Worm (Caenorhabditis elegans): Measurements from ENCODE around the gene ceh-89.
A peak's percentile ranks its signal among the peaks of the same experiment; 100 is the strongest.

ceh-89 gene

ce11 chrX:14115480-14116161, 26.1 kb upstream of the ceh-89 start, which contains the start of gene F28H6.7 (continued):
- TF ChIP-seq nhr-19 (GFP tag; conservative IDR thresholded peaks at IDR 0.05): peak; percentile 34; the same call in 1 of the 2 replicates
- peak in 2 of 3 experiments; percentile 4 to 15 for TF ChIP-seq dpl-1 (GFP tag; optimal IDR thresholded peaks at IDR 0.05)
- no peak for TF ChIP-seq tlp-1 (tag; optimal IDR thresholded peaks at IDR 0.05)
- TF ChIP-seq lin-39 (tag; optimal IDR thresholded peaks at IDR 0.05): no peak
- peak; percentile 13; the same call in 1 of the 2 replicates for TF ChIP-seq grh-1 (GFP tag; IDR thresholded peaks at IDR 0.05)
- TF ChIP-seq egl-27 (tag; optimal IDR thresholded peaks at IDR 0.05): no peak
- no peak for TF ChIP-seq ama-1 (optimal IDR thresholded peaks at IDR 0.05)
- no peak for TF ChIP-seq zip-4 (GFP tag; optimal IDR thresholded peaks at IDR 0.05)
- no peak for TF ChIP-seq pag-3 (tag; optimal IDR thresholded peaks at IDR 0.05; ENCODE audit: borderline replicate concordance, insufficient read depth)
- no peak for TF ChIP-seq ets-5 (GFP tag; IDR thresholded peaks at IDR 0.05)
- TF ChIP-seq nhr-28 (tag; optimal IDR thresholded peaks at IDR 0.05): no peak
- TF ChIP-seq ceh-63 (GFP tag; optimal IDR thresholded peaks at IDR 0.05): no peak
- no peak for TF ChIP-seq mab-9 (GFP tag; IDR thresholded peaks at IDR 0.05)
- TF ChIP-seq fkh-8 (tag; optimal IDR thresholded peaks at IDR 0.05): no peak
- TF ChIP-seq elt-2 (tag; optimal IDR thresholded peaks at IDR 0.05): peak; percentile 36
- no peak for TF ChIP-seq lin-13 (GFP tag; optimal IDR thresholded peaks at IDR 0.05)
- TF ChIP-seq nhr-90 (tag; optimal IDR thresholded peaks at IDR 0.05; ENCODE audit: poor library complexity): peak; percentile 51
- no peak for TF ChIP-seq ces-1 (GFP tag; optimal IDR thresholded peaks at IDR 0.05)
- no peak for TF ChIP-seq nhr-76 (tag; optimal IDR thresholded peaks at IDR 0.05)
- no peak for TF ChIP-seq jun-1 (tag; optimal IDR thresholded peaks at IDR 0.05)
- no peak for TF ChIP-seq lir-3 (tag; optimal IDR thresholded peaks at IDR 0.05; ENCODE audit: poor library complexity)
- peak; percentile 29 for TF ChIP-seq tbx-2 (tag; optimal IDR thresholded peaks at IDR 0.05)
- no peak for TF ChIP-seq F16B12.6 (tag; optimal IDR thresholded peaks at IDR 0.05)
- peak in 1 of 2 experiments; percentile 70 for TF ChIP-seq lin-35 (GFP tag; optimal IDR thresholded peaks at IDR 0.05)
- no peak for TF ChIP-seq skn-1 (tag; optimal IDR thresholded peaks at IDR 0.05)
- no peak for TF ChIP-seq snpc-4 (tag; optimal IDR thresholded peaks at IDR 0.05)
- TF ChIP-seq vab-15 (tag; optimal IDR thresholded peaks at IDR 0.05): no peak
- TF ChIP-seq sox-4 (tag; optimal IDR thresholded peaks at IDR 0.05): no peak
- no peak for TF ChIP-seq lsy-2 (tag; optimal IDR thresholded peaks at IDR 0.05)
- peak; percentile 10 for TF ChIP-seq fkh-10 (GFP tag; optimal IDR thresholded peaks at IDR 0.05)
- TF ChIP-seq nhr-20 (tag; optimal IDR thresholded peaks at IDR 0.05): peak; percentile 41
- no peak for TF ChIP-seq efl-1 (optimal IDR thresholded peaks at IDR 0.05)
- TF ChIP-seq efl-1 (GFP tag; optimal IDR thresholded peaks at IDR 0.05 in 1 of 2): no peak
- peak; percentile 28 for TF ChIP-seq nhr-77 (tag; optimal IDR thresholded peaks at IDR 0.05)
- no peak for TF ChIP-seq nhr-85 (tag)
- TF ChIP-seq hlh-4 (tag; optimal IDR thresholded peaks at IDR 0.05): no peak
- no peak for TF ChIP-seq C34B4.2 (tag; optimal IDR thresholded peaks at IDR 0.05)
- TF ChIP-seq C04F5.9 (tag; optimal IDR thresholded peaks at IDR 0.05): no peak
- TF ChIP-seq sup-37 (GFP tag; optimal IDR thresholded peaks at IDR 0.05): no peak
- TF ChIP-seq isw-1 (GFP tag; IDR thresholded peaks at IDR 0.05): no peak
- TF ChIP-seq swsn-7 (tag; optimal IDR thresholded peaks at IDR 0.05): peak; percentile 27
- TF ChIP-seq zag-1 (tag; optimal IDR thresholded peaks at IDR 0.05): no peak
- peak in 1 of 2 experiments; percentile 16 for TF ChIP-seq mdl-1 (tag; optimal IDR thresholded peaks at IDR 0.05)
- no peak for TF ChIP-seq unc-130 (tag; optimal IDR thresholded peaks at IDR 0.05)
- TF ChIP-seq irx-1 (tag; optimal IDR thresholded peaks at IDR 0.05): no peak
- TF ChIP-seq unc-62 (GFP tag; optimal IDR thresholded peaks at IDR 0.05): no peak
- TF ChIP-seq fkh-4 (tag; optimal IDR thresholded peaks at IDR 0.05; ENCODE audit: borderline replicate concordance): no peak
- no peak for TF ChIP-seq unc-98 (GFP tag; IDR thresholded peaks at IDR 0.05)
